Fruit fly (Drosophila melanogaster) whole organism, embryonic: ENCODE data around the gene CG31493.

Experiments
- Antp ChIP-seq: fragments of 200-800 bp; sonication (Bioruptor generic); optimal IDR thresholded peaks from 3 replicates; lab custom pipeline; 2016; ENCODE audit warnings: missing biosample characterization, missing genetic modification characterization
- CG10462 ChIP-seq: fragments of 200-800 bp; sonication (Bioruptor generic); optimal IDR thresholded peaks from 2 replicates; lab custom pipeline; 2016; ENCODE audit warnings: missing biosample characterization, missing genetic modification characterization
- CG10654 ChIP-seq: fragments of 200-800 bp; sonication (Bioruptor generic); optimal IDR thresholded peaks from 2 replicates; lab custom pipeline; 2016; ENCODE audit warnings: missing biosample characterization, missing genetic modification characterization
- CG11093 ChIP-seq: fragments of 200-800 bp; sonication (Bioruptor generic); IDR thresholded peaks from 3 replicates; pipeline ENCODE4 v1.3.6; 2022; ENCODE audit warnings: missing biosample characterization, missing genetic modification characterization
- CG15696 ChIP-seq: fragments of 200-800 bp; sonication (Bioruptor generic); optimal IDR thresholded peaks from 2 replicates; lab custom pipeline; 2019; ENCODE audit warnings: missing biosample characterization, mild to moderate bottlenecking, missing genetic modification characterization, moderate library complexity
- CG2199 ChIP-seq: fragments of 200-800 bp; sonication (Bioruptor generic); IDR thresholded peaks from 3 replicates; pipeline ENCODE4 v1.3.6; 2022; ENCODE audit warnings: missing biosample characterization, missing genetic modification characterization
- CG2875 ChIP-seq: fragments of 200-800 bp; sonication (Bioruptor generic); optimal IDR thresholded peaks from 2 replicates; lab custom pipeline; 2017; ENCODE audit warnings: missing biosample characterization, mild to moderate bottlenecking, missing genetic modification characterization, missing genetic modification reagents
- CG4360 ChIP-seq: fragments of 200-800 bp; sonication (Bioruptor generic); IDR thresholded peaks from 2 replicates; pipeline ENCODE4 v1.3.6; 2022; ENCODE audit warnings: missing biosample characterization, missing genetic modification characterization
- CG43689 ChIP-seq: fragments of 200-800 bp; sonication (Bioruptor generic); IDR thresholded peaks from 2 replicates; pipeline ENCODE4 v1.3.6; 2022; ENCODE audit warnings: missing biosample characterization, missing genetic modification characterization
- CG4730 ChIP-seq: fragments of 200-800 bp; sonication (Bioruptor generic); IDR thresholded peaks from 2 replicates; pipeline ENCODE4 v1.3.6; 2022; ENCODE audit warnings: missing biosample characterization, missing genetic modification characterization
- CG6765 ChIP-seq: fragments of 200-800 bp; sonication (Bioruptor generic); optimal IDR thresholded peaks from 3 replicates; lab custom pipeline; 2017; ENCODE audit warnings: missing biosample characterization, mild to moderate bottlenecking, missing genetic modification characterization
- CG8944 ChIP-seq: fragments of 200-800 bp; sonication (Bioruptor generic); optimal IDR thresholded peaks from 3 replicates; lab custom pipeline; 2016; ENCODE audit warnings: missing biosample characterization, missing genetic modification characterization
- CHES-1-like ChIP-seq: fragments of 200-800 bp; sonication (Bioruptor generic); optimal IDR thresholded peaks from 2 replicates; lab custom pipeline; 2016; ENCODE audit warnings: missing biosample characterization, missing genetic modification characterization
- CTCF ChIP-seq: fragments of 200-800 bp; sonication (Bioruptor generic); optimal IDR thresholded peaks from 2 replicates; lab custom pipeline; 2017; ENCODE audit warnings: missing biosample characterization, mild to moderate bottlenecking, missing genetic modification characterization, moderate library complexity
- Dbx ChIP-seq: fragments of 200-800 bp; sonication (Bioruptor generic); IDR thresholded peaks from 3 replicates; pipeline ENCODE4 v1.3.6; 2022; ENCODE audit warnings: missing biosample characterization, missing genetic modification characterization
- Ets65A ChIP-seq: fragments of 200-800 bp; sonication (Bioruptor generic); peaks from one replicate; lab custom pipeline; 2016; ENCODE audit warnings: missing biosample characterization, missing genetic modification characterization
- Fer1 ChIP-seq: fragments of 200-800 bp; sonication (Bioruptor generic); optimal IDR thresholded peaks from 2 replicates; lab custom pipeline; 2017; ENCODE audit warnings: missing biosample characterization, mild to moderate bottlenecking, missing genetic modification characterization
- Hey ChIP-seq: fragments of 200-800 bp; sonication (Bioruptor generic); optimal IDR thresholded peaks from 3 replicates; lab custom pipeline; 2018; ENCODE audit warnings: missing biosample characterization, mild to moderate bottlenecking, missing genetic modification characterization
- Hr39 ChIP-seq: fragments of >200 bp; optimal IDR thresholded peaks from 2 replicates; lab custom pipeline; 2017
- Kr ChIP-seq: fragments of 200-800 bp; sonication (Bioruptor generic); optimal IDR thresholded peaks from 2 replicates; lab custom pipeline; 2017; ENCODE audit warnings: missing biosample characterization, mild to moderate bottlenecking, missing genetic modification characterization
- Med ChIP-seq: fragments of 200-800 bp; sonication (Bioruptor generic); peaks from one replicate; lab custom pipeline; 2016; ENCODE audit warnings: missing biosample characterization, missing genetic modification characterization, mild to moderate bottlenecking, inconsistent platforms, moderate library complexity
- Nf-YB ChIP-seq: fragments of 200-800 bp; sonication (Bioruptor generic); optimal IDR thresholded peaks from 3 replicates; lab custom pipeline; 2019; ENCODE audit warnings: missing biosample characterization, mild to moderate bottlenecking, missing genetic modification characterization, moderate library complexity
- Nf-YC ChIP-seq: fragments of 200-800 bp; optimal IDR thresholded peaks from 3 replicates; lab custom pipeline; 2019; ENCODE audit warnings: missing biosample characterization, mild to moderate bottlenecking, missing genetic modification characterization, moderate library complexity
- Opbp ChIP-seq: fragments of 200-800 bp; sonication (Bioruptor generic); IDR thresholded peaks from 3 replicates; pipeline ENCODE4 v1.3.6; 2022; ENCODE audit warnings: missing biosample characterization, missing genetic modification characterization; ENCODE audit not compliant: partially characterized antibody
- Sin3A ChIP-seq: fragments of >200 bp; optimal IDR thresholded peaks from 2 replicates; lab custom pipeline; 2018
- chinmo ChIP-seq: fragments of 200-800 bp; sonication (Bioruptor generic); IDR thresholded peaks from 4 replicates; pipeline ENCODE4 v1.3.6; 2022; ENCODE audit warnings: missing biosample characterization, missing genetic modification characterization; ENCODE audit not compliant: partially characterized antibody
- corto ChIP-seq: fragments of 200-800 bp; sonication (Bioruptor generic); optimal IDR thresholded peaks from 2 replicates; lab custom pipeline; 2016; ENCODE audit warnings: missing biosample characterization, mild to moderate bottlenecking, missing genetic modification characterization, moderate library complexity
- crol ChIP-seq: fragments of 200-800 bp; sonication (Bioruptor generic); IDR thresholded peaks from 2 replicates; pipeline ENCODE4 v1.3.6; 2022; ENCODE audit warnings: missing biosample characterization, missing genetic modification characterization
- dmrt99B ChIP-seq: fragments of 200-800 bp; sonication (Bioruptor generic); optimal IDR thresholded peaks from 2 replicates; lab custom pipeline; 2018; ENCODE audit warnings: missing biosample characterization, mild to moderate bottlenecking, missing genetic modification characterization, moderate library complexity
- fru ChIP-seq: fragments of >200 bp; optimal IDR thresholded peaks from 2 replicates; lab custom pipeline; 2017
- gce ChIP-seq: fragments of 200-800 bp; sonication (Bioruptor generic); IDR thresholded peaks from 3 replicates; pipeline ENCODE4 v1.3.6; 2022; ENCODE audit warnings: missing biosample characterization, missing genetic modification characterization
- gcm ChIP-seq: fragments of 200-800 bp; sonication (Bioruptor generic); optimal IDR thresholded peaks from 2 replicates; lab custom pipeline; 2019; ENCODE audit warnings: missing biosample characterization, mild to moderate bottlenecking, missing genetic modification characterization, moderate library complexity
- gsb-n ChIP-seq: fragments of 200-800 bp; sonication (Bioruptor generic); optimal IDR thresholded peaks from 3 replicates; lab custom pipeline; 2018; ENCODE audit warnings: missing biosample characterization, mild to moderate bottlenecking, missing genetic modification characterization
- her ChIP-seq: fragments of 200-800 bp; sonication (Bioruptor generic); optimal IDR thresholded peaks from 2 replicates; lab custom pipeline; 2016; ENCODE audit warnings: missing biosample characterization, missing genetic modification characterization
- insv ChIP-seq, 2 experiments: fragments of 200-800 bp; sonication (Bioruptor generic); optimal IDR thresholded peaks; 3 replicates each; lab custom pipeline; 2016 to 2018; ENCODE audit warnings: missing biosample characterization in 2 of 2, missing genetic modification characterization in 2 of 2
- lov ChIP-seq, 2 experiments: fragments of 200-800 bp in 1 of 2; fragments of >200 bp in 1 of 2; sonication (Bioruptor generic) in 1 of 2; IDR thresholded peaks in 1 of 2; optimal IDR thresholded peaks in 1 of 2; 2 replicates in 1 of 2; 3 replicates in 1 of 2; pipeline versions ENCODE4 v1.3.6 to Lab custom; 2017 to 2022; ENCODE audit warnings: missing biosample characterization in 1 of 2, missing genetic modification characterization in 1 of 2
- nau ChIP-seq: fragments of 200-800 bp; sonication (Bioruptor generic); optimal IDR thresholded peaks from 3 replicates; lab custom pipeline; 2017; ENCODE audit warnings: missing biosample characterization, mild to moderate bottlenecking, missing genetic modification characterization, missing genetic modification reagents
- nerfin-1 ChIP-seq: fragments of 200-800 bp; sonication (Bioruptor generic); optimal IDR thresholded peaks from 3 replicates; lab custom pipeline; 2019; ENCODE audit warnings: missing biosample characterization, mild to moderate bottlenecking, missing genetic modification characterization, moderate library complexity
- pb ChIP-seq: fragments of 200-800 bp; sonication (Bioruptor generic); optimal IDR thresholded peaks from 3 replicates; lab custom pipeline; 2016; ENCODE audit warnings: missing biosample characterization, missing genetic modification characterization
- prd ChIP-seq, 3 experiments: fragments of >200 bp in 2 of 3; fragments of 200-800 bp in 1 of 3; sonication (Bioruptor generic) in 1 of 3; optimal IDR thresholded peaks in 2 of 3; IDR thresholded peaks in 1 of 3; 2 replicates in 2 of 3; 3 replicates in 1 of 3; pipeline versions ENCODE4 v1.3.6 to Lab custom; 2017 to 2022; ENCODE audit warnings: missing biosample characterization in 1 of 3, missing genetic modification characterization in 1 of 3
- pros ChIP-seq: fragments of 200-800 bp; sonication (Bioruptor generic); optimal IDR thresholded peaks from 3 replicates; lab custom pipeline; 2019; ENCODE audit warnings: missing biosample characterization, mild to moderate bottlenecking, missing genetic modification characterization, moderate library complexity
- so ChIP-seq: fragments of 200-800 bp; sonication (Bioruptor generic); IDR thresholded peaks from 3 replicates; pipeline ENCODE4 v1.3.6; 2022; ENCODE audit warnings: missing biosample characterization, missing genetic modification characterization
- twi ChIP-seq: fragments of 200-800 bp; optimal IDR thresholded peaks from 2 replicates; lab custom pipeline; 2019; ENCODE audit warnings: missing biosample characterization, mild to moderate bottlenecking, missing genetic modification characterization, moderate library complexity

The CG31493 gene

DNA sequence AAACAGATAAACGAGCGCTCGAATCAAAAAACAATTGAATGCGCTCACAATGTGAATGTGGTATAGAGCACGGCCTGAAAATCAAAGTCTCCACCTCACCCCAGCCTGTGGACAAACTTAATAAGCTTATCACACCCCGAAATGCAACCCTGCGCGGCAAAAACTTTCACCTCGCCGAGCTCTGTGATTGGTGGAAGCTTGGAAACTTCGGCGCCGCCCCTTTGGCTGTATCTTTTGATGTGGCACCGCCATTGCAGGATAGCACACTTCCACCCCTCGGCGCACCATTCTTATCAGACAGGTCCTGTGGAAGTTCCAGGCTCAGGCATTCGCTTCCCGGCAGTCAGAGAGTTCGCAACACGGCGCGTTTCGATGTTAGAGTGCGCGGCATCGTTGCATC lies 4.5 kb downstream of the CG31493 start, which contains the start of gene Fer1 (continued):
- peak in 1 of 2 experiments; percentile 70 for TF ChIP-seq insv (GFP tag; optimal IDR thresholded peaks at IDR 0.05; lab: Kevin White, UChicago)
- TF ChIP-seq so (GFP tag; lab: Robert Waterston, UW), result no peak
- TF ChIP-seq corto (GFP tag; lab: Kevin White, UChicago), result no peak
- no peak for TF ChIP-seq Antp
- peak; percentile 22 for TF ChIP-seq nerfin-1
- peak; percentile 95 for TF ChIP-seq Nf-YB

DNA sequence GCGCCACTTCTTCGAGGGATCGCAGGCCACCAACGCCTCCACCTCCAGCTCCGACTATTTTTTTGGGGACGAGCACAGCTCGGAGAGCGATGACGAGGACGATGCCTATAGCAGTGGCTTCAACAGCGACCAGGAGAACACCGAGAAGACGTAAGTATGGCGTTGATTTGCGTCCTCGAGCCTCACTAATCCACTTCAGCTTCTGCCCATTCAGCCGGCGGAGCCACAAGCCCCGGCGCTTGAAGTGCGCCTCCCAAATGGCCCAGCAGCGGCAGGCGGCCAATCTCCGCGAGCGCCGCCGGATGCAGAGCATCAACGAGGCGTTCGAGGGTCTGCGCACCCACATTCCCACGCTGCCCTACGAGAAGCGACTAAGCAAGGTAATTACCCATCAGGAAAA lies 5.8 kb downstream of the CG31493 start:
- TF ChIP-seq Ets65A (GFP tag; lab: Kevin White, UChicago) (peak; percentile 92), CG6765 (GFP tag; lab: Kevin White, UChicago) (no peak), CG4360 (GFP tag; lab: Robert Waterston, UW) (no peak)

DNA sequence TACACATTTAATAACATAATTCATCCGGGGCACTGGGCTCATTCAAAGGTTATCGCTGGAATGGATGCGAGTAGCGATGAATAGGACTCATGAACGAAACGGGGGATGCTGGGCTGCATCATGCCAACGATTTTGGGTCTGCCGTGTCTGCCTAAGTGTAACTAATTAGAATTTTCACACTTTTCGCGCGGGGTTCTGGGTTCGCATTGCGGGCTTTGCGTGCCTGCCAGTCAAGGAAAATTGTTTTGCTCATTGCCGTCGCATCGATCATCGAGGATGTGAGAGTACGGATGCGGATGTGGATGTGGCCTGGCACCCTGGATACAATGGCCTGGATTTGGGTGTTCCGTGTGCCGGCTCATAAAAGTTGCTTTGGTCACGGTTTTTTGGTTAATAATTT lies 6.7 kb downstream of the CG31493 start:
- TF ChIP-seq CG8944 (GFP tag; lab: Kevin White, UChicago), result no peak
- no peak for TF ChIP-seq chinmo (GFP tag; lab: Robert Waterston, UW)
- peak; percentile 87 for TF ChIP-seq gsb-n
- no peak for TF ChIP-seq prd (optimal IDR thresholded peaks at IDR 0.05; lab: Kevin White, UChicago)
- 0 out of 3 replicates have a peak, but pooled peaks have one; percentile 11 for TF ChIP-seq prd (GFP tag; IDR thresholded peaks at IDR 0.05; lab: Robert Waterston, UW)
- TF ChIP-seq Dbx (GFP tag; lab: Robert Waterston, UW), result no peak
- no peak for TF ChIP-seq CG2875
- TF ChIP-seq Ets65A (GFP tag; lab: Kevin White, UChicago), result peak; percentile 65
- TF ChIP-seq pb (GFP tag; lab: Kevin White, UChicago), result no peak
- TF ChIP-seq CG4730 (GFP tag; lab: Robert Waterston, UW), result no peak
- TF ChIP-seq pros (GFP tag; lab: Kevin White, UChicago), result peak; percentile 8
- no peak for TF ChIP-seq Antp
- TF ChIP-seq CHES-1-like (GFP tag; lab: Kevin White, UChicago), result no peak

DNA sequence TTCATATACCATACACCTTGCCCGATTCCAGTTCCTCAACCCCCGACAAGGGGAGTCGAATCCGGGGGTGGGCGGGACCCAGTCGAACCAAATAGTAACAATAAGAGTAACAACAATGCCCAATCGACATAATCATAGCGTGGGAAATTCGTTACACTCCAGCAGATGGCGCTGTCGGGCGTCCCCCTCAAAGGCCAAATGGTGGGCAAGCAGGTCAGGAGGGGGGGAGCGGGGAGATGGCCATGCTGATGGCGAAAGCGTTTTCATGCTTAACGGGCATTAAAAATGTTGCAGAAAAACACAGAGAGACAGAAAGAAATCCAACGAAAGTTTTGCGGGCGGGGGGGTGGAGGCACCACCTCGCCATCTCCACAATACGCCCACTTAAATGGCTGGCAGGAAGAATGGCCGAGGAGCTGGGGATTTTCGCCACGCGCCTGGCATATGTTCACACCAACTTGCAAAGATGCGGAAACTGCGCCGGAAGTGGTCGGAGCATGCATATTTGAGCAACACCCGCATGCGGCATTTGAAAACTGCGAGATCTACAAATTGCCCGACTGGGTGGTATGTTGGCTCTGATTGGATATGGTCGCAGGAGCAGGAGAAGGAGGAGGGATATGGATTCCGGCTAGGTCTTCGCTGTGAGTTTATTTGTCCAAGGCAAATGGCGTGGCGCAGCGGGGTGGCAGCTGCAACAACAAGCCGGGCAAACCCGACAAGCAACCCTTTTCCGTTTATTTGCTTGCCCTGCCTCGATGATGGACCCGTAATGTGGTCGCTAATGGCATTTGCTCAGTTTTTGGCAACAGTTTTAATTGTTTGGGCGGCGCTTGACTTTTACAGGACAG lies 8.1 kb downstream of the CG31493 start:
- TF ChIP-seq CTCF (GFP tag; lab: Kevin White, UChicago) (peak; percentile 85), insv (GFP tag; optimal IDR thresholded peaks at IDR 0.05; lab: Kevin White, UChicago) (peak in 1 of 2 experiments; percentile 33), dmrt99B (tag; lab: Kevin White, UChicago) (no peak), nau (no peak), CG10654 (GFP tag; lab: Kevin White, UChicago) (no peak), Fer1 (GFP tag; lab: Kevin White, UChicago) (peak; percentile 93), her (no peak), CG15696 (no peak), lov (optimal IDR thresholded peaks at IDR 0.05; lab: Kevin White, UChicago) (no peak), lov (GFP tag; IDR thresholded peaks at IDR 0.05; lab: Robert Waterston, UW) (0 out of 3 replicates have a peak, but pooled peaks have one; percentile 12), Med (peak; percentile 35), Hr39 (peak; percentile 29), fru (lab: Kevin White, UChicago) (no peak), Opbp (GFP tag; lab: Robert Waterston, UW) (0 out of 3 replicates have a peak, but pooled peaks have one; percentile 22), CG4360 (GFP tag; lab: Robert Waterston, UW) (peak; percentile 58), Sin3A (lab: Kevin White, UChicago) (no peak), CG43689 (GFP tag; lab: Robert Waterston, UW) (no peak), Nf-YC (tag; lab: Kevin White, UChicago) (peak; percentile 89), CG2199 (GFP tag; lab: Robert Waterston, UW) (0 out of 3 replicates have a peak, but pooled peaks have one; percentile 38), Ets65A (GFP tag; lab: Kevin White, UChicago) (peak; percentile 65), gce (no peak), nerfin-1 (peak; percentile 21), crol (GFP tag; lab: Robert Waterston, UW) (peak; percentile 86), CG10462 (no peak), Hey (peak; percentile 91), Nf-YB (peak; percentile 87), CG11093 (GFP tag; lab: Robert Waterston, UW) (no peak), twi (tag; lab: Kevin White, UChicago) (peak; percentile 37), Kr (GFP tag; lab: Kevin White, UChicago) (peak; percentile 60), gcm (GFP tag; lab: Kevin White, UChicago) (peak; percentile 9), pros (GFP tag; lab: Kevin White, UChicago) (no peak)
